Fruit fly (Drosophila melanogaster): ENCODE results near the gene CG9098.
A peak's percentile ranks its signal among the peaks of the same experiment; 100 is the strongest.

Gene CG9098

dm6 chr2L:6012303-6013070 lies at the start of gene CG9098:
Gene CG9098 (minus strand): TSS chr2L:6012338.
- TF ChIP-seq gcm2 (GFP tag; optimal IDR thresholded peaks at IDR 0.05) = no peak
- TF ChIP-seq so (GFP tag; IDR thresholded peaks at IDR 0.05) = no peak
- no peak for TF ChIP-seq Six4 (GFP tag; optimal IDR thresholded peaks at IDR 0.05)
- no peak for TF ChIP-seq mld (GFP tag; IDR thresholded peaks at IDR 0.05; ENCODE audit: partially characterized antibody)
- TF ChIP-seq odd (GFP tag; optimal IDR thresholded peaks at IDR 0.05) = no peak
- TF ChIP-seq Pdp1 (GFP tag; optimal IDR thresholded peaks at IDR 0.05) = no peak
- peak; percentile 65 for TF ChIP-seq exex (tag; optimal IDR thresholded peaks at IDR 0.05)
- no peak for TF ChIP-seq CG17361 (GFP tag; IDR thresholded peaks at IDR 0.05)
- no peak for TF ChIP-seq vvl (GFP tag; IDR thresholded peaks at IDR 0.05)
- TF ChIP-seq CG10654 (GFP tag; optimal IDR thresholded peaks at IDR 0.05) = no peak
- no peak for TF ChIP-seq ara (GFP tag; IDR thresholded peaks at IDR 0.05)
- no peak for TF ChIP-seq kah (GFP tag; optimal IDR thresholded peaks at IDR 0.05)
- no peak for TF ChIP-seq fd3F (GFP tag; optimal IDR thresholded peaks at IDR 0.05)
- no peak for TF ChIP-seq NC2α (GFP tag; optimal IDR thresholded peaks at IDR 0.05)
- no peak for TF ChIP-seq btn (GFP tag; optimal IDR thresholded peaks at IDR 0.05)
- no peak for TF ChIP-seq Med (GFP tag)
- TF ChIP-seq CG18599 (GFP tag; optimal IDR thresholded peaks at IDR 0.05) = no peak
- TF ChIP-seq Fer3 (tag; optimal IDR thresholded peaks at IDR 0.05) = no peak
- no peak for TF ChIP-seq tap (tag; optimal IDR thresholded peaks at IDR 0.05)
- TF ChIP-seq CG11085 (GFP tag; IDR thresholded peaks at IDR 0.05) = no peak
- no peak for TF ChIP-seq CG7372 (GFP tag; IDR thresholded peaks at IDR 0.05)
- no peak for TF ChIP-seq D (optimal IDR thresholded peaks at IDR 0.05)
- TF ChIP-seq D (GFP tag; optimal IDR thresholded peaks at IDR 0.05) = no peak
- no peak for TF ChIP-seq CG1647 (GFP tag; optimal IDR thresholded peaks at IDR 0.05)
- TF ChIP-seq CG17802 (tag; optimal IDR thresholded peaks at IDR 0.05) = no peak
- TF ChIP-seq CG2199 (GFP tag; IDR thresholded peaks at IDR 0.05) = no peak
- TF ChIP-seq Lim3 (GFP tag; IDR thresholded peaks at IDR 0.05) = peak; percentile 61; the same call in 1 of the 2 replicates
- TF ChIP-seq CG7839 (tag; optimal IDR thresholded peaks at IDR 0.05) = no peak
- peak; percentile 72 for TF ChIP-seq grn (GFP tag; optimal IDR thresholded peaks at IDR 0.05)
- TF ChIP-seq Nf-YC (tag; optimal IDR thresholded peaks at IDR 0.05) = no peak
- TF ChIP-seq CG17186 (GFP tag; optimal IDR thresholded peaks at IDR 0.05) = no peak
- TF ChIP-seq CG15514 (GFP tag; optimal IDR thresholded peaks at IDR 0.05) = no peak
- TF ChIP-seq knrl (GFP tag; IDR thresholded peaks at IDR 0.05; ENCODE audit: partially characterized antibody) = no peak
- no peak for TF ChIP-seq CG8089 (GFP tag; optimal IDR thresholded peaks at IDR 0.05)
- no peak for TF ChIP-seq Rfx (GFP tag; IDR thresholded peaks at IDR 0.05)
- TF ChIP-seq h (optimal IDR thresholded peaks at IDR 0.05) = no peak
- no peak for TF ChIP-seq gem (tag; optimal IDR thresholded peaks at IDR 0.05)
- no peak for TF ChIP-seq CG10274 (GFP tag; optimal IDR thresholded peaks at IDR 0.05)
- TF ChIP-seq abd-A (tag; optimal IDR thresholded peaks at IDR 0.05) = no peak
- no peak for TF ChIP-seq Fer1 (GFP tag; optimal IDR thresholded peaks at IDR 0.05)
- no peak for TF ChIP-seq Abd-B (GFP tag; optimal IDR thresholded peaks at IDR 0.05)
- no peak for TF ChIP-seq CG2129 (GFP tag; IDR thresholded peaks at IDR 0.05; ENCODE audit: partially characterized antibody)
- no peak for TF ChIP-seq CG9609 (GFP tag; optimal IDR thresholded peaks at IDR 0.05)
- TF ChIP-seq sr (GFP tag; IDR thresholded peaks at IDR 0.05) = no peak
- no peak for TF ChIP-seq CG10147 (GFP tag; optimal IDR thresholded peaks at IDR 0.05)
- no peak for TF ChIP-seq CG11560 (tag; IDR thresholded peaks at IDR 0.05)
- no peak for TF ChIP-seq Myb (GFP tag; optimal IDR thresholded peaks at IDR 0.05)
- TF ChIP-seq D19A (tag; optimal IDR thresholded peaks at IDR 0.05) = peak; percentile 83
- peak; percentile 10; the same call in 1 of the 3 replicates for TF ChIP-seq otp (GFP tag; IDR thresholded peaks at IDR 0.05)
- TF ChIP-seq cad (GFP tag; optimal IDR thresholded peaks at IDR 0.05) = no peak
- TF ChIP-seq row (GFP tag; IDR thresholded peaks at IDR 0.05) = peak; percentile 44; the same call in 1 of the 3 replicates

All from whole organism, embryonic.